Fruit fly (Drosophila melanogaster): ENCODE data around the gene Cds.

The Cds gene

dm6 chr3L:8137448-8137906 lies 9.9 kb downstream of the Cds start, which contains the start of the genes Setx and mus301 (continued):
- TF ChIP-seq CG8359 (GFP tag; optimal IDR thresholded peaks at IDR 0.05; ENCODE audit: borderline replicate concordance) (no peak), sr (GFP tag; IDR thresholded peaks at IDR 0.05) (no peak), CG8924 (tag; optimal IDR thresholded peaks at IDR 0.05) (no peak), crol (GFP tag; IDR thresholded peaks at IDR 0.05) (no peak), NK7.1 (GFP tag; optimal IDR thresholded peaks at IDR 0.05) (peak; percentile 23), amos (GFP tag; IDR thresholded peaks at IDR 0.05; ENCODE audit: partially characterized antibody) (peak; percentile 40; the same call in 1 of the 2 replicates), HLH3B (GFP tag; IDR thresholded peaks at IDR 0.05) (peak; percentile 55), CG4282 (GFP tag; optimal IDR thresholded peaks at IDR 0.05) (peak; percentile 83), HmgZ (tag; optimal IDR thresholded peaks at IDR 0.05) (peak; percentile 88), ken (GFP tag; IDR thresholded peaks at IDR 0.05) (peak; percentile 70; the same call in 1 of the 3 replicates), Fer1 (GFP tag; optimal IDR thresholded peaks at IDR 0.05) (no peak), Ets65A (GFP tag) (peak; percentile 99), Dad (GFP tag; optimal IDR thresholded peaks at IDR 0.05) (peak; percentile 80), CG12391 (tag; optimal IDR thresholded peaks at IDR 0.05) (peak; percentile 82), otp (GFP tag; IDR thresholded peaks at IDR 0.05) (no peak), ro (GFP tag; IDR thresholded peaks at IDR 0.05) (0 out of 2 replicates have a peak, but pooled peaks have one; percentile 40), Sox100B (GFP tag; optimal IDR thresholded peaks at IDR 0.05) (peak; percentile 70), Gug (GFP tag; IDR thresholded peaks at IDR 0.05) (peak; percentile 67; the same call in 2 of the 4 replicates), abd-A (tag; optimal IDR thresholded peaks at IDR 0.05) (no peak), Eip74EF (GFP tag; optimal IDR thresholded peaks at IDR 0.05) (no peak), gro (GFP tag; optimal IDR thresholded peaks at IDR 0.05) (peak; percentile 84), CG2116 (GFP tag; optimal IDR thresholded peaks at IDR 0.05) (peak; percentile 78), Hmr (GFP tag; optimal IDR thresholded peaks at IDR 0.05) (peak; percentile 92), CG8089 (GFP tag; optimal IDR thresholded peaks at IDR 0.05) (peak; percentile 75), CG6791 (GFP tag; IDR thresholded peaks at IDR 0.05; ENCODE audit: partially characterized antibody) (no peak), CG4820 (GFP tag; optimal IDR thresholded peaks at IDR 0.05) (peak; percentile 80), CG1792 (GFP tag; optimal IDR thresholded peaks at IDR 0.05) (peak; percentile 66), CG1603 (tag; optimal IDR thresholded peaks at IDR 0.05) (peak; percentile 63), CG4617 (GFP tag; optimal IDR thresholded peaks at IDR 0.05; ENCODE audit: borderline replicate concordance) (peak; percentile 95), CG9215 (GFP tag; IDR thresholded peaks at IDR 0.05) (peak; percentile 80), run (tag; optimal IDR thresholded peaks at IDR 0.05) (no peak), Gsc (GFP tag; IDR thresholded peaks at IDR 0.05) (0 out of 2 replicates have a peak, but pooled peaks have one; percentile 27), CG15479 (GFP tag; optimal IDR thresholded peaks at IDR 0.05) (peak; percentile 20), Hand (GFP tag; optimal IDR thresholded peaks at IDR 0.05) (no peak), Atf-2 (GFP tag; optimal IDR thresholded peaks at IDR 0.05) (peak; percentile 74), usp (GFP tag; optimal IDR thresholded peaks at IDR 0.05) (no peak), CG10979 (tag; optimal IDR thresholded peaks at IDR 0.05) (peak; percentile 69), Ets97D (GFP tag; optimal IDR thresholded peaks at IDR 0.05) (peak; percentile 93), repo (GFP tag; optimal IDR thresholded peaks at IDR 0.05) (peak; percentile 58), lab (GFP tag; optimal IDR thresholded peaks at IDR 0.05) (no peak), pfk (GFP tag; optimal IDR thresholded peaks at IDR 0.05) (no peak), CTCF (GFP tag; optimal IDR thresholded peaks at IDR 0.05) (peak; percentile 58), inv (GFP tag; IDR thresholded peaks at IDR 0.05; ENCODE audit: partially characterized antibody) (no peak; the same call in 1 of the 2 replicates), CG2199 (GFP tag; IDR thresholded peaks at IDR 0.05) (0 out of 3 replicates have a peak, but pooled peaks have one; percentile 20), CG2120 (GFP tag; optimal IDR thresholded peaks at IDR 0.05) (peak; percentile 94), CG5953 (GFP tag; IDR thresholded peaks at IDR 0.05) (no peak), lilli (GFP tag; optimal IDR thresholded peaks at IDR 0.05) (peak; percentile 92), CG13287 (GFP tag; IDR thresholded peaks at IDR 0.05; ENCODE audit: partially characterized antibody) (peak; percentile 49), CG4328 (GFP tag; optimal IDR thresholded peaks at IDR 0.05) (peak; percentile 37), CG16863 (GFP tag; optimal IDR thresholded peaks at IDR 0.05) (peak; percentile 68), CG10366 (GFP tag; IDR thresholded peaks at IDR 0.05) (peak; percentile 65)
